Worm (Caenorhabditis elegans) whole organism, young adult: ENCODE results near the gene Y37A1B.4.

Experiments used
- B0261.1 ChIP-seq: sonication (generic microtip); optimal IDR thresholded peaks from 2 replicates; lab custom pipeline; 2016; ENCODE audit warnings: mild to moderate bottlenecking, missing genetic modification characterization, moderate library complexity, missing compliant biosample characterization
- F22D6.2 ChIP-seq: sonication (generic microtip); optimal IDR thresholded peaks from 2 replicates; lab custom pipeline; 2016; ENCODE audit warnings: mild to moderate bottlenecking, missing genetic modification characterization, missing compliant biosample characterization
- F37B4.10 ChIP-seq: fragments of 200-800 bp; sonication (Bioruptor generic); IDR thresholded peaks from 2 replicates; pipeline ENCODE4 v1.3.6; 2022; ENCODE audit warnings: missing genetic modification characterization, missing compliant biosample characterization
- K12H6.12 ChIP-seq: fragments of 200-800 bp; sonication (Bioruptor generic); optimal IDR thresholded peaks from 2 replicates; lab custom pipeline; 2018; ENCODE audit warnings: mild to moderate bottlenecking, missing genetic modification characterization, missing compliant biosample characterization
- Y95B8A.8 ChIP-seq: fragments of 200-800 bp; sonication (Bioruptor generic); IDR thresholded peaks from 2 replicates; pipeline ENCODE4 v1.3.6; 2022; ENCODE audit warnings: missing genetic modification reagents, missing genetic modification characterization, missing compliant biosample characterization
- ama-1 ChIP-seq, 3 experiments: fragments of 150-350 bp in 1 of 3; sonication (generic microtip) in 2 of 3; optimal IDR thresholded peaks; 2 replicates each; lab custom pipeline; 2014 to 2018; ENCODE audit warnings: missing biosample characterization in 2 of 3, missing genetic modification characterization in 2 of 3, missing genetic modification reagents in 2 of 3
- aptf-2 ChIP-seq: fragments of 200-800 bp; sonication (Bioruptor generic); conservative IDR thresholded peaks from 2 replicates; pipeline ENCODE4 v1.3.6; 2022; ENCODE audit warnings: missing genetic modification reagents, missing genetic modification characterization, missing compliant biosample characterization
- attf-3 ChIP-seq: fragments of 200-800 bp; sonication (Bioruptor generic); conservative IDR thresholded peaks from 2 replicates; pipeline ENCODE4 v1.3.6; 2022; ENCODE audit warnings: missing genetic modification reagents, missing genetic modification characterization, missing compliant biosample characterization
- attf-6 ChIP-seq: fragments of 200-800 bp; sonication (Bioruptor generic); IDR thresholded peaks from 2 replicates; pipeline ENCODE4 v1.3.6; 2022; ENCODE audit warnings: missing genetic modification reagents, missing genetic modification characterization, missing compliant biosample characterization
- cebp-2 ChIP-seq: fragments of 200-800 bp; sonication (Bioruptor generic); IDR thresholded peaks from 2 replicates; pipeline ENCODE4 v1.3.6; 2022; ENCODE audit warnings: missing genetic modification characterization, missing compliant biosample characterization
- ceh-27 ChIP-seq: fragments of 200-800 bp; sonication (Bioruptor generic); optimal IDR thresholded peaks from 2 replicates; lab custom pipeline; 2018; ENCODE audit warnings: mild to moderate bottlenecking, missing genetic modification characterization, moderate library complexity, missing compliant biosample characterization
- ceh-79 ChIP-seq: sonication (generic microtip); optimal IDR thresholded peaks from 2 replicates; lab custom pipeline; 2017; ENCODE audit warnings: mild to moderate bottlenecking, missing genetic modification characterization, missing compliant biosample characterization
- die-1 ChIP-seq: sonication (generic microtip); optimal IDR thresholded peaks from 2 replicates; lab custom pipeline; 2016; ENCODE audit warnings: missing genotype, mild to moderate bottlenecking, missing genetic modification characterization, missing compliant biosample characterization
- dox-1 ChIP-seq: fragments of 200-800 bp; sonication (Bioruptor generic); IDR thresholded peaks from 2 replicates; pipeline ENCODE4 v1.3.6; 2022; ENCODE audit warnings: missing genetic modification reagents, missing genetic modification characterization, missing compliant biosample characterization
- dpff-1 ChIP-seq: sonication (generic microtip); optimal IDR thresholded peaks from 2 replicates; lab custom pipeline; 2017; ENCODE audit warnings: mild to moderate bottlenecking, missing genetic modification characterization, missing compliant biosample characterization
- efl-1 ChIP-seq: fragments of 150-350 bp; optimal IDR thresholded peaks from 2 replicates; lab custom pipeline; 2014; ENCODE audit warnings: missing biosample characterization, missing genetic modification reagents, missing genetic modification characterization
- egl-44 ChIP-seq: fragments of 200-800 bp; sonication (Bioruptor generic); IDR thresholded peaks from 2 replicates; pipeline ENCODE4 v1.3.6; 2022; ENCODE audit warnings: missing genetic modification reagents, missing genetic modification characterization, missing compliant biosample characterization
- egrh-3 ChIP-seq: fragments of 200-800 bp; sonication (Bioruptor generic); IDR thresholded peaks from 2 replicates; pipeline ENCODE4 v1.3.6; 2022; ENCODE audit warnings: missing genetic modification reagents, missing genetic modification characterization, missing compliant biosample characterization
- him-1 ChIP-seq: sonication (generic microtip); optimal IDR thresholded peaks from 2 replicates; lab custom pipeline; 2016; ENCODE audit warnings: missing genotype, missing genetic modification reagents, missing genetic modification characterization, missing compliant biosample characterization
- hlh-26 ChIP-seq: fragments of 200-800 bp; sonication (Bioruptor generic); conservative IDR thresholded peaks from 2 replicates; pipeline ENCODE4 v1.3.6; 2022; ENCODE audit warnings: missing genetic modification reagents, missing genetic modification characterization, missing compliant biosample characterization
- hmg-20 ChIP-seq: fragments of 200-800 bp; sonication (Bioruptor generic); IDR thresholded peaks from 2 replicates; pipeline ENCODE4 v1.3.6; 2022; ENCODE audit warnings: missing genetic modification reagents, missing genetic modification characterization, missing compliant biosample characterization
- hrde-1 ChIP-seq: sonication (generic microtip); optimal IDR thresholded peaks from 2 replicates; lab custom pipeline; 2016; ENCODE audit warnings: missing genetic modification characterization, mild to moderate bottlenecking, missing compliant biosample characterization, moderate library complexity, missing genotype, missing genetic modification reagents, borderline replicate concordance
- let-607 ChIP-seq, 2 experiments: fragments of 200-800 bp in 1 of 2; sonication (Bioruptor generic) in 1 of 2; sonication (generic microtip) in 1 of 2; optimal IDR thresholded peaks; 2 replicates each; lab custom pipeline; 2016 to 2018; ENCODE audit warnings: mild to moderate bottlenecking in 2 of 2, missing compliant biosample characterization in 2 of 2, missing genetic modification characterization in 2 of 2, moderate library complexity in 2 of 2, missing genotype in 1 of 2
- lin-26 ChIP-seq: fragments of 200-800 bp; sonication (Bioruptor generic); IDR thresholded peaks from 2 replicates; pipeline ENCODE4 v1.3.6; 2022; ENCODE audit warnings: missing genetic modification reagents, missing genetic modification characterization, missing compliant biosample characterization
- lin-40 ChIP-seq: sonication (generic microtip); optimal IDR thresholded peaks from 2 replicates; lab custom pipeline; 2016; ENCODE audit warnings: missing genetic modification characterization, mild to moderate bottlenecking, missing compliant biosample characterization, missing genotype, missing genetic modification reagents
- lsy-27 ChIP-seq: sonication (generic microtip); optimal IDR thresholded peaks from 2 replicates; lab custom pipeline; 2017; ENCODE audit warnings: missing genetic modification characterization, mild to moderate bottlenecking, missing compliant biosample characterization, antibody characterized with exemption, missing genotype, borderline replicate concordance; ENCODE audit not compliant: insufficient read depth
- madf-3 ChIP-seq: fragments of 200-800 bp; sonication (Bioruptor generic); IDR thresholded peaks from 2 replicates; pipeline ENCODE4 v1.3.6; 2022; ENCODE audit warnings: missing genetic modification reagents, missing genetic modification characterization, missing compliant biosample characterization
- mcd-1 ChIP-seq: fragments of 200-800 bp; sonication (Bioruptor generic); IDR thresholded peaks from 2 replicates; pipeline ENCODE4 v1.3.6; 2022; ENCODE audit warnings: missing genetic modification reagents, missing genetic modification characterization, missing compliant biosample characterization
- nfya-2 ChIP-seq: fragments of 200-800 bp; sonication (Bioruptor generic); IDR thresholded peaks from 2 replicates; pipeline ENCODE4 v1.3.6; 2022; ENCODE audit warnings: missing genetic modification reagents, missing genetic modification characterization, missing compliant biosample characterization
- nfyb-1 ChIP-seq: fragments of 200-800 bp; sonication (Bioruptor generic); IDR thresholded peaks from 2 replicates; pipeline ENCODE4 v1.3.6; 2022; ENCODE audit warnings: missing genetic modification reagents, missing genetic modification characterization, missing compliant biosample characterization
- nhr-120 ChIP-seq: fragments of 200-800 bp; sonication (Bioruptor generic); IDR thresholded peaks from 2 replicates; pipeline ENCODE4 v1.3.6; 2022; ENCODE audit warnings: missing genetic modification characterization, missing compliant biosample characterization
- nhr-80 ChIP-seq: sonication (generic microtip); optimal IDR thresholded peaks from 2 replicates; lab custom pipeline; 2016; ENCODE audit warnings: missing genetic modification characterization, missing compliant biosample characterization
- nhr-90 ChIP-seq: sonication (generic microtip); optimal IDR thresholded peaks from 2 replicates; lab custom pipeline; 2016; ENCODE audit warnings: missing genotype, mild to moderate bottlenecking, missing genetic modification characterization, missing compliant biosample characterization
- pbrm-1 ChIP-seq: fragments of 200-800 bp; sonication (Bioruptor generic); IDR thresholded peaks from 2 replicates; pipeline ENCODE4 v1.3.6; 2022; ENCODE audit warnings: missing genetic modification reagents, missing genetic modification characterization, missing compliant biosample characterization
- rcor-1 ChIP-seq: fragments of 200-800 bp; sonication (Bioruptor generic); IDR thresholded peaks from 2 replicates; pipeline ENCODE4 v1.3.6; 2022; ENCODE audit warnings: missing genetic modification reagents, missing genetic modification characterization, missing compliant biosample characterization
- rec-8 ChIP-seq, 2 experiments: sonication (generic microtip); optimal IDR thresholded peaks; 2 replicates each; lab custom pipeline; 2016; ENCODE audit warnings: mild to moderate bottlenecking in 2 of 2, missing genetic modification characterization in 2 of 2, missing genetic modification reagents in 2 of 2, missing genotype in 2 of 2, missing biosample characterization in 1 of 2, missing compliant biosample characterization in 1 of 2, moderate library complexity in 1 of 2
- snpc-3.4 ChIP-seq: sonication (generic microtip); optimal IDR thresholded peaks from 2 replicates; lab custom pipeline; 2017; ENCODE audit warnings: missing genetic modification characterization, mild to moderate bottlenecking, missing compliant biosample characterization, antibody characterized with exemption, moderate library complexity, missing genotype, missing genetic modification reagents
- tbx-9 ChIP-seq: sonication (generic microtip); optimal IDR thresholded peaks from 2 replicates; lab custom pipeline; 2016; ENCODE audit warnings: borderline replicate concordance, missing genetic modification characterization, inconsistent platforms, missing compliant biosample characterization
- tlf-1 ChIP-seq: fragments of 200-800 bp; sonication (Bioruptor generic); optimal IDR thresholded peaks from 2 replicates; lab custom pipeline; 2018; ENCODE audit warnings: mild to moderate bottlenecking, missing genetic modification characterization, missing compliant biosample characterization
- unc-130 ChIP-seq: sonication (generic microtip); optimal IDR thresholded peaks from 2 replicates; lab custom pipeline; 2016; ENCODE audit warnings: missing genetic modification reagents, missing genetic modification characterization, missing compliant biosample characterization
- zfh-2 ChIP-seq: fragments of 200-800 bp; sonication (Bioruptor generic); conservative IDR thresholded peaks from 2 replicates; pipeline ENCODE4 v1.3.6; 2022; ENCODE audit warnings: missing genetic modification reagents, missing genetic modification characterization, missing compliant biosample characterization
- ztf-25 ChIP-seq: fragments of 200-800 bp; sonication (Bioruptor generic); IDR thresholded peaks from 2 replicates; pipeline ENCODE4 v1.3.6; 2022; ENCODE audit warnings: missing genetic modification reagents, missing genetic modification characterization, missing compliant biosample characterization
- ztf-26 ChIP-seq: sonication (generic microtip); optimal IDR thresholded peaks from 2 replicates; lab custom pipeline; 2017; ENCODE audit warnings: missing genetic modification characterization, missing compliant biosample characterization
- ztf-28 ChIP-seq: fragments of 200-800 bp; sonication (Bioruptor generic); IDR thresholded peaks from 2 replicates; pipeline ENCODE4 v1.3.6; 2022; ENCODE audit warnings: missing genetic modification reagents, missing genetic modification characterization, missing compliant biosample characterization
- ztf-3 ChIP-seq: fragments of 200-800 bp; sonication (Bioruptor generic); optimal IDR thresholded peaks from 2 replicates; lab custom pipeline; 2018; ENCODE audit warnings: mild to moderate bottlenecking, missing genetic modification characterization, missing compliant biosample characterization

Gene Y37A1B.4

DNA sequence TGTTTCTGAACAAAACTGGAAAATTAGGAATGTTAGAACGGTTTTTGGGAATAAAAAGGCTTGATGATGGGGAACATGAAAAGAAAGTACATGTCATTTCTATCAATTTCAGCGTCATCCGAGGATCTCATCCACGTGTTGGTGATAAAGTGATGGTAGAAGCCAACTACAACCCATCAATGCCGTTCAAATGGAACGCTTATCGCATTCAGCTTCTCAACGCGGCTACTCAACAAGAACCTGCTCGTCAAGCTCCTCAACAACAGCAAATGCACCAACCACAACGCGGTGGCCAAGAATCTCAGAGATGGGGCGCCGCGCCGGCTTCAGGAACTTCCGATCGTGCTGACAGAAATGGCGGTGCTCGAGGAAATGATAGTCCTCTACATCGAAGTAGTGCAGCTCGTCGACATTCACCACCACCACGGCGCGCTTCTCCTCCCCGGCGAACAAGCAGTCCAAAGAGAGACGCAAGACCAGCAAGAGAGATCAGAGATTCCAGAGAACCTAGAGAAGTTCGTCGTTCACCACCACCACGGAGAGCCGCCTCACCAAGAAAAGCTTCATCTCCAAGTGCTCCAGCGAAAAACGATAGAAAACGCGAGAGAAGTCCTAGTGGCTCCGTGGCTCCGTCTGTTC lies 11.6 kb upstream of the Y37A1B.4 start:
- no peak for TF ChIP-seq unc-130
- TF ChIP-seq attf-6 (GFP tag; lab: Robert Waterston, UW), result peak; percentile 29; the same call in 1 of the 2 replicates
- no peak for TF ChIP-seq ceh-27 (GFP tag; lab: Kevin White, UChicago)
- 0 out of 2 replicates have a peak, but pooled peaks have one; percentile 20 for TF ChIP-seq nfyb-1 (GFP tag; lab: Robert Waterston, UW)
- TF ChIP-seq efl-1 (GFP tag; lab: Kevin White, UChicago), result no peak
- no peak for TF ChIP-seq F22D6.2
- TF ChIP-seq tlf-1 (GFP tag; lab: Kevin White, UChicago), result peak; percentile 25
- TF ChIP-seq egrh-3 (GFP tag; lab: Robert Waterston, UW), result peak; percentile 42; the same call in 1 of the 2 replicates
- peak; percentile 72 for TF ChIP-seq zfh-2 (GFP tag; lab: Robert Waterston, UW)
- no peak for TF ChIP-seq nhr-120 (GFP tag; lab: Robert Waterston, UW)
- no peak for TF ChIP-seq rec-8 (tag; optimal IDR thresholded peaks at IDR 0.05; lab: Kevin White, UChicago)
- peak; percentile 14; the same call in 1 of the 2 replicates for TF ChIP-seq mcd-1 (GFP tag; lab: Robert Waterston, UW)
- no peak for TF ChIP-seq aptf-2
- TF ChIP-seq cebp-2 (GFP tag; lab: Robert Waterston, UW), result 0 out of 2 replicates have a peak, but pooled peaks have one; percentile 47
- no peak for TF ChIP-seq egl-44
- TF ChIP-seq lsy-27 (tag; lab: Kevin White, UChicago), result no peak
- no peak for TF ChIP-seq Y95B8A.8
- TF ChIP-seq ztf-26, result no peak
- no peak for TF ChIP-seq nhr-90
- TF ChIP-seq ceh-79 (tag; lab: Kevin White, UChicago), result peak; percentile 3

DNA sequence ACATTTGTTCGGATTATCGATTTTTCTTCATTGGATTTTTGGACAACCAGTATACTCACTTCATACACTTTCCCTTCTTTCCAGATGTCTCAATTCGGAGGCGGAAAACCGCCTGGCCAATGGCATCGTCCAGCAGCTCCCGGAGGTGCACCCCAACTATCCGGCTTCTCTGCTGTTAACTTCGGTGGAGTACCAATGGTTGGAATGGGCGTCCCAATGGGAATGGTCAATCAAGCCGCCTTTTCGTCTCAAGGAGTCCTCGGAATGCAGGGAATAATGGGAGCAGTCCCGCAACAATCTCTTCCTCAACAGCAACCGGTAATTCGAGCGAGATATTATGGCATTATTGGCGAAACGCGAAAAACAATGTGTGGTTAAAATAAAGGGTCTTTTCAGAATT lies 11.0 kb upstream of the Y37A1B.4 start, which contains the start of gene ccar-1:
Gene ccar-1, plus strand, starts transcription at position 83 of the 400 bp plus-strand sequence.
- TF ChIP-seq zfh-2 (GFP tag; lab: Robert Waterston, UW) (0 out of 2 replicates have a peak, but pooled peaks have one; percentile 7), lin-26 (peak; percentile 46; the same call in 1 of the 2 replicates), attf-6 (GFP tag; lab: Robert Waterston, UW) (peak; percentile 81), ztf-28 (GFP tag; lab: Robert Waterston, UW) (peak; percentile 38; the same call in 1 of the 2 replicates), cebp-2 (GFP tag; lab: Robert Waterston, UW) (0 out of 2 replicates have a peak, but pooled peaks have one; percentile 48), ztf-3 (no peak), K12H6.12 (tag; lab: Kevin White, UChicago) (no peak), pbrm-1 (GFP tag; lab: Robert Waterston, UW) (peak; percentile 19; the same call in 1 of the 2 replicates), rcor-1 (0 out of 2 replicates have a peak, but pooled peaks have one; percentile 5), madf-3 (GFP tag; lab: Robert Waterston, UW) (0 out of 2 replicates have a peak, but pooled peaks have one; percentile 3), nfya-2 (GFP tag; lab: Robert Waterston, UW) (no peak)

DNA sequence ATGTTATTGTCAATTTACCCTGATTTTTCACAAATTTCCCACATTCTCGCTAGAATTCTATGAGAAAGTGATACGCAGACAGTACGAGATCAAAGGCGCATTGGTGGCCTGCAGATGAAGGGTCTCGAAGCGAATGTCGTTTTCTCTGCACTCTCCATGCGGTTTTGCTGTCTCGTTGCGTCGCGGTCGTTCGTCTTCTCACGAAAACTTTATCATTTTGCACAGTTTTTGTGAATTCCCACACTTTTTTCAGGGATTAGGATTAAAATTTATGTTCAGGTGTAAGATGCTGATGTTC lies 10.4 kb upstream of the Y37A1B.4 start:
- TF ChIP-seq hlh-26 (GFP tag; lab: Robert Waterston, UW) (no peak), him-1 (tag; lab: Kevin White, UChicago) (peak; percentile 28), dox-1 (GFP tag; lab: Robert Waterston, UW) (peak; percentile 95), hrde-1 (tag; lab: Kevin White, UChicago) (no peak), let-607 (tag; optimal IDR thresholded peaks at IDR 0.05; lab: Kevin White, UChicago) (no peak), nhr-80 (peak; percentile 17), lin-40 (peak; percentile 70), F37B4.10 (GFP tag; lab: Robert Waterston, UW) (no peak), dpff-1 (tag; lab: Kevin White, UChicago) (no peak), ztf-26 (no peak), ztf-25 (GFP tag; lab: Robert Waterston, UW) (no peak), ama-1 (optimal IDR thresholded peaks at IDR 0.05; lab: Kevin White, UChicago) (no peak), ama-1 (GFP tag; optimal IDR thresholded peaks at IDR 0.05; lab: Kevin White, UChicago) (no peak), snpc-3.4 (tag; lab: Kevin White, UChicago) (peak; percentile 85), tbx-9 (tag; lab: Kevin White, UChicago) (no peak), attf-3 (GFP tag; lab: Robert Waterston, UW) (peak; percentile 51; the same call in 1 of the 2 replicates), die-1 (tag; lab: Kevin White, UChicago) (no peak), hmg-20 (GFP tag; lab: Robert Waterston, UW) (no peak), B0261.1 (tag; lab: Kevin White, UChicago) (no peak)
